Worm (Caenorhabditis elegans) whole organism, L3 larva: Measurements from ENCODE around the gene daf-37.

ENCODE experiments used
- R02D3.7 ChIP-seq: fragments of 150-350 bp; optimal IDR thresholded peaks from 2 replicates; lab custom pipeline; 2014; ENCODE audit warnings: missing biosample characterization, missing genetic modification characterization
- ama-1 ChIP-seq: fragments of 150-350 bp; optimal IDR thresholded peaks from 2 replicates; lab custom pipeline; 2018
- ceh-16 ChIP-seq: sonication (generic microtip); optimal IDR thresholded peaks from 2 replicates; lab custom pipeline; 2017; ENCODE audit warnings: missing biosample characterization, missing genetic modification characterization
- ceh-28 ChIP-seq: fragments of 150-350 bp; optimal IDR thresholded peaks from 2 replicates; lab custom pipeline; 2014; ENCODE audit warnings: missing biosample characterization, missing genetic modification reagents, missing genetic modification characterization
- ceh-82 ChIP-seq: fragments of 150-350 bp; optimal IDR thresholded peaks from 2 replicates; lab custom pipeline; 2014; ENCODE audit warnings: missing biosample characterization, missing genetic modification characterization
- daf-12 ChIP-seq: fragments of 150-350 bp; optimal IDR thresholded peaks from 2 replicates; lab custom pipeline; 2014; ENCODE audit warnings: missing biosample characterization, missing genetic modification reagents, missing genetic modification characterization
- egl-27 ChIP-seq: sonication (generic microtip); optimal IDR thresholded peaks from 4 replicates; lab custom pipeline; 2017; ENCODE audit warnings: missing biosample characterization, missing genetic modification reagents, missing genetic modification characterization
- egl-5 ChIP-seq: fragments of 150-350 bp; optimal IDR thresholded peaks from 2 replicates; lab custom pipeline; 2017; ENCODE audit warnings: missing biosample characterization, missing genetic modification reagents, missing genetic modification characterization, inconsistent platforms
- elt-2 ChIP-seq: sonication (generic microtip); optimal IDR thresholded peaks from 2 replicates; lab custom pipeline; 2016; ENCODE audit warnings: missing genetic modification reagents, mild to moderate bottlenecking, missing genetic modification characterization, missing compliant biosample characterization
- elt-3 ChIP-seq, 3 experiments: fragments of 150-350 bp in 1 of 3; sonication (generic microtip) in 2 of 3; optimal IDR thresholded peaks; 2 replicates in 2 of 3; 4 replicates in 1 of 3; lab custom pipeline; 2014 to 2017; ENCODE audit warnings: missing biosample characterization in 3 of 3, missing genetic modification characterization in 3 of 3
- fkh-2 ChIP-seq: fragments of 150-350 bp; optimal IDR thresholded peaks from 2 replicates; lab custom pipeline; 2014; ENCODE audit warnings: missing biosample characterization, missing genetic modification reagents, missing genetic modification characterization
- hmg-11 ChIP-seq: sonication (generic microtip); optimal IDR thresholded peaks from 2 replicates; lab custom pipeline; 2016; ENCODE audit warnings: missing genetic modification characterization, missing compliant biosample characterization
- jun-1 ChIP-seq: fragments of 150-350 bp; optimal IDR thresholded peaks from 2 replicates; lab custom pipeline; 2014; ENCODE audit warnings: missing biosample characterization, missing genetic modification reagents, missing genetic modification characterization
- lin-15B ChIP-seq: fragments of 150-350 bp; optimal IDR thresholded peaks from 2 replicates; lab custom pipeline; 2014; ENCODE audit warnings: missing biosample characterization, missing genetic modification characterization
- lsy-12 ChIP-seq: sonication (generic microtip); optimal IDR thresholded peaks from 2 replicates; lab custom pipeline; 2016; ENCODE audit warnings: mild to moderate bottlenecking, missing genetic modification characterization, missing compliant biosample characterization
- mdl-1 ChIP-seq: fragments of 150-350 bp; optimal IDR thresholded peaks from 2 replicates; lab custom pipeline; 2014; ENCODE audit warnings: missing biosample characterization, missing genetic modification characterization
- mml-1 ChIP-seq: fragments of 150-350 bp; sonication (generic microtip); optimal IDR thresholded peaks from 3 replicates; lab custom pipeline; 2014; ENCODE audit warnings: missing biosample characterization, missing genetic modification characterization
- nfya-1 ChIP-seq: sonication (generic microtip); optimal IDR thresholded peaks from 2 replicates; lab custom pipeline; 2017; ENCODE audit warnings: missing genetic modification characterization, mild to moderate bottlenecking, missing compliant biosample characterization, antibody characterized with exemption, moderate library complexity; ENCODE audit not compliant: insufficient read depth
- nhr-12 ChIP-seq: fragments of 150-350 bp; optimal IDR thresholded peaks from 2 replicates; lab custom pipeline; 2014; ENCODE audit warnings: missing biosample characterization, missing genetic modification characterization
- nhr-23 ChIP-seq: fragments of 150-350 bp; optimal IDR thresholded peaks from 2 replicates; lab custom pipeline; 2014; ENCODE audit warnings: missing biosample characterization, missing genetic modification reagents, missing genetic modification characterization
- nhr-237 ChIP-seq: fragments of 150-350 bp; optimal IDR thresholded peaks from 2 replicates; lab custom pipeline; 2014; ENCODE audit warnings: missing biosample characterization, missing genetic modification characterization
- nhr-28 ChIP-seq: fragments of 150-350 bp; optimal IDR thresholded peaks from 2 replicates; lab custom pipeline; 2014; ENCODE audit warnings: missing biosample characterization, missing genetic modification characterization
- nhr-43 ChIP-seq: sonication (generic microtip); optimal IDR thresholded peaks from 2 replicates; lab custom pipeline; 2016; ENCODE audit warnings: mild to moderate bottlenecking, missing genetic modification characterization, missing compliant biosample characterization; ENCODE audit not compliant: poor library complexity, severe bottlenecking
- nhr-76 ChIP-seq: fragments of 150-350 bp; sonication (generic microtip); optimal IDR thresholded peaks from 5 replicates; lab custom pipeline; 2014; ENCODE audit warnings: missing biosample characterization, missing genetic modification characterization
- nhr-77 ChIP-seq: fragments of 150-350 bp; optimal IDR thresholded peaks from 2 replicates; lab custom pipeline; 2014; ENCODE audit warnings: missing biosample characterization, missing genetic modification characterization
- pha-4 ChIP-seq: fragments of 150-350 bp; optimal IDR thresholded peaks from 2 replicates; lab custom pipeline; 2014; ENCODE audit warnings: missing biosample characterization, missing genetic modification reagents, missing genetic modification characterization
- pqm-1 ChIP-seq: fragments of 150-350 bp; optimal IDR thresholded peaks from 2 replicates; lab custom pipeline; 2017; ENCODE audit warnings: missing biosample characterization, missing genetic modification characterization, inconsistent platforms
- skn-1 ChIP-seq: fragments of 150-350 bp; optimal IDR thresholded peaks from 2 replicates; lab custom pipeline; 2014; ENCODE audit warnings: missing biosample characterization, missing genetic modification characterization
- snpc-4 ChIP-seq: fragments of 150-350 bp; optimal IDR thresholded peaks from 2 replicates; lab custom pipeline; 2014; ENCODE audit warnings: missing biosample characterization, missing genetic modification characterization
- unc-39 ChIP-seq: sonication (generic microtip); optimal IDR thresholded peaks from 4 replicates; lab custom pipeline; 2017; ENCODE audit warnings: missing biosample characterization, missing genetic modification characterization
- unc-62 ChIP-seq: fragments of 150-350 bp; sonication (generic microtip); optimal IDR thresholded peaks from 4 replicates; lab custom pipeline; 2014; ENCODE audit warnings: missing biosample characterization, missing genetic modification reagents, missing genetic modification characterization
- zag-1 ChIP-seq: fragments of 150-350 bp; optimal IDR thresholded peaks from 2 replicates; lab custom pipeline; 2014; ENCODE audit warnings: missing biosample characterization, missing genetic modification characterization
- ztf-4 ChIP-seq: fragments of 150-350 bp; optimal IDR thresholded peaks from 2 replicates; lab custom pipeline; 2014; ENCODE audit warnings: missing biosample characterization, missing genetic modification characterization

Gene daf-37

DNA sequence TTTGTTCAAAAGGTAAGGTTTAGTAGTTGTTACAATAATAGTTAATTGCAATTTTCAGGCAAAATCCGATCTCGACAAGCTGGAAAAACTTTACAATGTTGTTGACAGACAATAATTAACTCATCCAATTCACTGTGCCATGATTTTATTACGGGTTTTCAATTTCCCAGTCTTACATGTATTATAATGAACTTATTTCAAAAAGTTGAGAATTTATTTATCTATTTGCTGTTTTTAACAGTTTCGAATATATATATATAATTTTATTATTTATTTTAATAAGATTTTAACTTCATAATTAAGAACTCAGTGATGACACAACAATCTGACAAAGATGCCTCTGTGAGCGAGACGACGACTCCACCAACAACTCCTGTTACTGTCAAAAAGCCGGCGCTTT is 38.0 kb upstream of the daf-37 start, which contains the start of gene lelo-1:
Gene lelo-1 (plus strand): TSS at position 301 of the 400 bp plus-strand sequence.
- no peak for TF ChIP-seq snpc-4 (tag; lab: Kevin White, UChicago)
- TF ChIP-seq unc-39 (tag; lab: Kevin White, UChicago) = no peak
- no peak for TF ChIP-seq mdl-1 (tag; lab: Kevin White, UChicago)
- no peak for TF ChIP-seq nhr-237 (tag; lab: Kevin White, UChicago)
- no peak for TF ChIP-seq ceh-16
- no peak for TF ChIP-seq nfya-1 (tag; lab: Kevin White, UChicago)
- no peak for TF ChIP-seq zag-1 (tag; lab: Kevin White, UChicago)
- no peak for TF ChIP-seq nhr-12 (tag; lab: Kevin White, UChicago)
- TF ChIP-seq ztf-4 (tag; lab: Kevin White, UChicago) = no peak
- TF ChIP-seq lsy-12 = no peak
- TF ChIP-seq nhr-76 (tag; lab: Kevin White, UChicago) = no peak
- TF ChIP-seq skn-1 (tag; lab: Kevin White, UChicago) = no peak
- TF ChIP-seq pha-4 = no peak
- no peak for TF ChIP-seq elt-2 (tag; lab: Kevin White, UChicago)
- TF ChIP-seq jun-1 = no peak
- no peak for TF ChIP-seq ceh-82 (tag; lab: Kevin White, UChicago)
- TF ChIP-seq daf-12 = no peak
- no peak for TF ChIP-seq unc-62 (GFP tag; lab: Kevin White, UChicago)

ce11 chrII:6245199-6245702 is 37.2 kb upstream of the daf-37 start, which contains the start of gene blos-4:
Gene blos-4, plus strand, starts transcription at chrII:6245249.
- TF ChIP-seq ceh-16 (no peak), egl-5 (tag; lab: Kevin White, UChicago) (no peak), unc-62 (GFP tag; lab: Kevin White, UChicago) (no peak), ceh-82 (tag; lab: Kevin White, UChicago) (no peak), nhr-77 (tag; lab: Kevin White, UChicago) (no peak), mdl-1 (tag; lab: Kevin White, UChicago) (no peak), snpc-4 (tag; lab: Kevin White, UChicago) (no peak), unc-39 (tag; lab: Kevin White, UChicago) (no peak), ama-1 (lab: Kevin White, UChicago) (no peak), R02D3.7 (no peak), nhr-28 (tag; lab: Kevin White, UChicago) (no peak), elt-2 (tag; lab: Kevin White, UChicago) (no peak), ztf-4 (tag; lab: Kevin White, UChicago) (no peak), skn-1 (tag; lab: Kevin White, UChicago) (no peak), elt-3 (tag; optimal IDR thresholded peaks at IDR 0.05; lab: Kevin White, UChicago) (no peak), pqm-1 (no peak), nhr-23 (no peak), zag-1 (tag; lab: Kevin White, UChicago) (no peak)
- TF ChIP-seq, all 47 proteins: peak for 0

DNA sequence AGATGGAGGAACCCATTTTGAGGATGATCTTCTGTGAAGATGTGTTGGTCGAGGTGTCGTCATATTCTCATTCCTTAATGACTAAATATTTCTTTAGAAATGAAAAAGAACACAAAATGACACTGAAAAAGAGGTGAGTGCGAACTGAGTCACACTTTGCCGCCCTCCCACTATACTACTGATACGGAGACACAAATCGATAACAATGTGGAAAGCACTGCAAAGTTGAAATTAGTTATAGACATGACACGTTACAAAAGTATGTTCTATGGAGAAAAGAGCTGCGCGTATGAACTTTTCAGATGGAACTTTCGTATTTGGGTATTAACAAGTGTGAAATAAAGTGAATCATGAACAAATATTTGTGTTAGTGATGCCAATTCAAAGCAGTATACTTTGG is 36.2 kb upstream of the daf-37 start, which contains the start of gene tat-4:
Gene tat-4 (minus strand): TSS at position 117 of the 400 bp plus-strand sequence.
- TF ChIP-seq elt-2 (tag; lab: Kevin White, UChicago) (peak; percentile 49), pqm-1 (peak; percentile 69), nhr-43 (tag; lab: Kevin White, UChicago) (no peak)

ce11 chrII:6241758-6242157 is 33.7 kb upstream of the daf-37 start, which contains the start of gene T24H7.8:
Gene T24H7.8, plus strand, starts transcription at chrII:6242058.
- TF ChIP-seq zag-1 (tag; lab: Kevin White, UChicago) (no peak), unc-39 (tag; lab: Kevin White, UChicago) (no peak), hmg-11 (tag; lab: Kevin White, UChicago) (no peak), fkh-2 (tag; lab: Kevin White, UChicago) (no peak), nhr-23 (no peak), nhr-237 (tag; lab: Kevin White, UChicago) (no peak), skn-1 (tag; lab: Kevin White, UChicago) (no peak), elt-2 (tag; lab: Kevin White, UChicago) (no peak), mml-1 (tag; lab: Kevin White, UChicago) (no peak), nfya-1 (tag; lab: Kevin White, UChicago) (no peak), mdl-1 (tag; lab: Kevin White, UChicago) (no peak), elt-3 (tag; optimal IDR thresholded peaks at IDR 0.05; lab: Kevin White, UChicago) (no peak), ceh-28 (no peak), lin-15B (tag; lab: Kevin White, UChicago) (no peak), egl-27 (tag; lab: Kevin White, UChicago) (no peak), nhr-43 (tag; lab: Kevin White, UChicago) (no peak), nhr-28 (tag; lab: Kevin White, UChicago) (no peak)
